Fruit fly (Drosophila melanogaster) whole organism, adult: ENCODE data around the gene CG10962.

Experiments
- CG12768 ChIP-seq: fragments of 200-800 bp; sonication (Bioruptor generic); optimal IDR thresholded peaks from 2 replicates; lab custom pipeline; 2017; ENCODE audit warnings: missing biosample characterization, missing genetic modification characterization, mild to moderate bottlenecking, moderate library complexity, missing genetic modification reagents
- CG7101 ChIP-seq: fragments of 200-800 bp; sonication (Bioruptor generic); optimal IDR thresholded peaks from 2 replicates; lab custom pipeline; 2018; ENCODE audit warnings: missing biosample characterization, mild to moderate bottlenecking, missing genetic modification characterization, moderate library complexity
- cic ChIP-seq: fragments of 200-800 bp; sonication (Bioruptor generic); optimal IDR thresholded peaks from 2 replicates; lab custom pipeline; 2017; ENCODE audit warnings: missing biosample characterization, mild to moderate bottlenecking, missing genetic modification characterization, moderate library complexity
- kay ChIP-seq: fragments of 200-800 bp; sonication (Bioruptor generic); peaks from one replicate; lab custom pipeline; 2016; ENCODE audit warnings: missing biosample characterization, missing genetic modification characterization, borderline replicate concordance

DNA sequence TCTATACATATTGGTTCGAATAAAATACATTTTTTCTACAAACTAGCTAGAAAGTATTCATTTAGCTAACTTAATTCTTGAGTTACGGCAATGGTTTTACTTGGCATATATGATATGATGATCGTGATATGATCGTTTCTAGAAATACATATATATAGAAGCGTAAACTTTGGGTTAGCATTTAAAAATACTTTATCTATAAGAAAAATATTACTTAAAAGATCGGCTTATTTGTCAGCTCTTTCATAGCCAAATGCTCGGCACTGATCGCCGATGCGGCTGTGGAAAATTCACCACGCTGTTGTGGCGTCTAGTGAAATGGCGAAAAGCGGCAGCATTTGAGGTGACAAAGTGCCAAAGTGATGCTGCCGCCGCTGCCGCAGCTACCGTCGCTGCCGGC lies 33.2 kb upstream of the CG10962 start:
- TF ChIP-seq CG7101 (tag; lab: Kevin White, UChicago): no peak
- TF ChIP-seq CG12768 (GFP tag; lab: Kevin White, UChicago): no peak
- TF ChIP-seq cic: no peak
- TF ChIP-seq kay (GFP tag; lab: Kevin White, UChicago): no peak
